Worm (Caenorhabditis elegans) whole organism, young adult: Measurements from ENCODE around the gene cutl-16.

Experiments
- B0019.2 ChIP-seq: fragments of 200-800 bp; sonication (Bioruptor generic); conservative IDR thresholded peaks from 2 replicates; pipeline ENCODE4 v1.3.6; 2022; ENCODE audit warnings: missing genetic modification reagents, missing genetic modification characterization, missing compliant biosample characterization
- B0261.1 ChIP-seq: sonication (generic microtip); optimal IDR thresholded peaks from 2 replicates; lab custom pipeline; 2016; ENCODE audit warnings: mild to moderate bottlenecking, missing genetic modification characterization, moderate library complexity, missing compliant biosample characterization
- C06A6.2 ChIP-seq: fragments of 200-800 bp; sonication (Bioruptor generic); conservative IDR thresholded peaks from 2 replicates; pipeline ENCODE4 v1.3.6; 2022; ENCODE audit warnings: missing genetic modification characterization, missing compliant biosample characterization
- F10E7.11 ChIP-seq: sonication (generic microtip); optimal IDR thresholded peaks from 2 replicates; lab custom pipeline; 2017; ENCODE audit warnings: mild to moderate bottlenecking, missing genetic modification characterization, moderate library complexity, missing compliant biosample characterization
- F33H1.4 ChIP-seq: fragments of 200-800 bp; sonication (Bioruptor generic); IDR thresholded peaks from 2 replicates; pipeline ENCODE4 v1.3.6; 2022; ENCODE audit warnings: missing genetic modification reagents, missing genetic modification characterization, missing compliant biosample characterization
- F52B5.7 ChIP-seq: sonication (generic microtip); optimal IDR thresholded peaks from 2 replicates; lab custom pipeline; 2016; ENCODE audit warnings: mild to moderate bottlenecking, missing genetic modification characterization, missing compliant biosample characterization
- F55B11.4 ChIP-seq: sonication (generic microtip); optimal IDR thresholded peaks from 2 replicates; lab custom pipeline; 2016; ENCODE audit warnings: missing compliant biosample characterization, missing genetic modification characterization, borderline replicate concordance; ENCODE audit not compliant: insufficient read depth
- Y56A3A.18 ChIP-seq: fragments of 200-800 bp; sonication (Bioruptor generic); IDR thresholded peaks from 2 replicates; pipeline ENCODE4 v1.3.6; 2022; ENCODE audit warnings: missing genetic modification reagents, missing genetic modification characterization, missing compliant biosample characterization
- aptf-2 ChIP-seq: fragments of 200-800 bp; sonication (Bioruptor generic); conservative IDR thresholded peaks from 2 replicates; pipeline ENCODE4 v1.3.6; 2022; ENCODE audit warnings: missing genetic modification reagents, missing genetic modification characterization, missing compliant biosample characterization
- aptf-3 ChIP-seq: fragments of 200-800 bp; sonication (Bioruptor generic); IDR thresholded peaks from 2 replicates; pipeline ENCODE4 v1.3.6; 2022; ENCODE audit warnings: missing genetic modification characterization, missing compliant biosample characterization
- ccch-3 ChIP-seq: fragments of 200-800 bp; sonication (Bioruptor generic); optimal IDR thresholded peaks from 2 replicates; lab custom pipeline; 2018; ENCODE audit warnings: mild to moderate bottlenecking, missing genetic modification characterization, missing compliant biosample characterization
- cebp-1 ChIP-seq, 2 experiments: fragments of 200-800 bp in 1 of 2; sonication (Bioruptor generic) in 1 of 2; sonication (generic microtip) in 1 of 2; IDR thresholded peaks in 1 of 2; optimal IDR thresholded peaks in 1 of 2; 2 replicates each; pipeline versions ENCODE4 v1.3.6 to Lab custom; 2017 to 2022; ENCODE audit warnings: missing compliant biosample characterization in 2 of 2, missing genetic modification characterization in 2 of 2, mild to moderate bottlenecking in 1 of 2, missing genetic modification reagents in 1 of 2, moderate library complexity in 1 of 2
- dpff-1 ChIP-seq: sonication (generic microtip); optimal IDR thresholded peaks from 2 replicates; lab custom pipeline; 2017; ENCODE audit warnings: mild to moderate bottlenecking, missing genetic modification characterization, missing compliant biosample characterization
- dpl-1 ChIP-seq: fragments of 150-350 bp; optimal IDR thresholded peaks from 2 replicates; lab custom pipeline; 2014; ENCODE audit warnings: missing biosample characterization, missing genetic modification reagents, missing genetic modification characterization
- egl-44 ChIP-seq: fragments of 200-800 bp; sonication (Bioruptor generic); IDR thresholded peaks from 2 replicates; pipeline ENCODE4 v1.3.6; 2022; ENCODE audit warnings: missing genetic modification reagents, missing genetic modification characterization, missing compliant biosample characterization
- egrh-3 ChIP-seq: fragments of 200-800 bp; sonication (Bioruptor generic); IDR thresholded peaks from 2 replicates; pipeline ENCODE4 v1.3.6; 2022; ENCODE audit warnings: missing genetic modification reagents, missing genetic modification characterization, missing compliant biosample characterization
- fkh-3 ChIP-seq: sonication (generic microtip); optimal IDR thresholded peaks from 2 replicates; lab custom pipeline; 2016; ENCODE audit warnings: mild to moderate bottlenecking, missing genetic modification characterization, missing compliant biosample characterization
- gei-17 ChIP-seq: fragments of 200-800 bp; sonication (Bioruptor generic); optimal IDR thresholded peaks from 2 replicates; lab custom pipeline; 2018; ENCODE audit warnings: mild to moderate bottlenecking, missing genetic modification characterization, missing compliant biosample characterization
- hrde-1 ChIP-seq: sonication (generic microtip); optimal IDR thresholded peaks from 2 replicates; lab custom pipeline; 2016; ENCODE audit warnings: missing genetic modification characterization, mild to moderate bottlenecking, missing compliant biosample characterization, moderate library complexity, missing genotype, missing genetic modification reagents, borderline replicate concordance
- let-607 ChIP-seq, 2 experiments: fragments of 200-800 bp in 1 of 2; sonication (Bioruptor generic) in 1 of 2; sonication (generic microtip) in 1 of 2; optimal IDR thresholded peaks; 2 replicates each; lab custom pipeline; 2016 to 2018; ENCODE audit warnings: mild to moderate bottlenecking in 2 of 2, missing compliant biosample characterization in 2 of 2, missing genetic modification characterization in 2 of 2, moderate library complexity in 2 of 2, missing genotype in 1 of 2
- lin-40 ChIP-seq: sonication (generic microtip); optimal IDR thresholded peaks from 2 replicates; lab custom pipeline; 2016; ENCODE audit warnings: missing genetic modification characterization, mild to moderate bottlenecking, missing compliant biosample characterization, missing genotype, missing genetic modification reagents
- lsy-27 ChIP-seq: sonication (generic microtip); optimal IDR thresholded peaks from 2 replicates; lab custom pipeline; 2017; ENCODE audit warnings: missing genetic modification characterization, mild to moderate bottlenecking, missing compliant biosample characterization, antibody characterized with exemption, missing genotype, borderline replicate concordance; ENCODE audit not compliant: insufficient read depth
- mes-4 ChIP-seq: sonication (generic microtip); optimal IDR thresholded peaks from 2 replicates; lab custom pipeline; 2016; ENCODE audit warnings: missing genotype, missing genetic modification characterization, missing compliant biosample characterization
- nfyb-1 ChIP-seq: fragments of 200-800 bp; sonication (Bioruptor generic); IDR thresholded peaks from 2 replicates; pipeline ENCODE4 v1.3.6; 2022; ENCODE audit warnings: missing genetic modification reagents, missing genetic modification characterization, missing compliant biosample characterization
- nhr-80 ChIP-seq: sonication (generic microtip); optimal IDR thresholded peaks from 2 replicates; lab custom pipeline; 2016; ENCODE audit warnings: missing genetic modification characterization, missing compliant biosample characterization
- repo-1 ChIP-seq: sonication (generic microtip); optimal IDR thresholded peaks from 2 replicates; lab custom pipeline; 2017; ENCODE audit warnings: mild to moderate bottlenecking, missing genetic modification characterization, missing compliant biosample characterization
- sdz-38 ChIP-seq: sonication (generic microtip); optimal IDR thresholded peaks from 2 replicates; lab custom pipeline; 2016; ENCODE audit warnings: missing genotype, missing genetic modification characterization, missing compliant biosample characterization
- snpc-4 ChIP-seq, 5 experiments: fragments of 150-350 bp in 1 of 5; sonication (generic microtip) in 4 of 5; optimal IDR thresholded peaks; 2 replicates each; lab custom pipeline; 2014 to 2018; ENCODE audit warnings: missing genetic modification characterization in 5 of 5, missing biosample characterization in 3 of 5, antibody characterized with exemption in 2 of 5, mild to moderate bottlenecking in 2 of 5, missing compliant biosample characterization in 2 of 5, missing genotype in 2 of 5, moderate library complexity in 2 of 5, missing genetic modification reagents in 1 of 5
- tbx-9 ChIP-seq: sonication (generic microtip); optimal IDR thresholded peaks from 2 replicates; lab custom pipeline; 2016; ENCODE audit warnings: borderline replicate concordance, missing genetic modification characterization, inconsistent platforms, missing compliant biosample characterization
- tlf-1 ChIP-seq: fragments of 200-800 bp; sonication (Bioruptor generic); optimal IDR thresholded peaks from 2 replicates; lab custom pipeline; 2018; ENCODE audit warnings: mild to moderate bottlenecking, missing genetic modification characterization, missing compliant biosample characterization
- ztf-18 ChIP-seq: sonication (generic microtip); optimal IDR thresholded peaks from 2 replicates; lab custom pipeline; 2016; ENCODE audit warnings: missing genotype, mild to moderate bottlenecking, missing genetic modification characterization, missing compliant biosample characterization
- ztf-25 ChIP-seq: fragments of 200-800 bp; sonication (Bioruptor generic); IDR thresholded peaks from 2 replicates; pipeline ENCODE4 v1.3.6; 2022; ENCODE audit warnings: missing genetic modification reagents, missing genetic modification characterization, missing compliant biosample characterization
- ztf-6 ChIP-seq: fragments of 200-800 bp; sonication (Bioruptor generic); IDR thresholded peaks from 2 replicates; pipeline ENCODE4 v1.3.6; 2022; ENCODE audit warnings: missing genetic modification reagents, missing genetic modification characterization, missing compliant biosample characterization

The cutl-16 gene

ce11 chrII:6422812-6423211, 18.4 kb upstream of the cutl-16 start, which contains the start of gene K03H9.3:
Gene K03H9.3, plus strand, starts transcription at chrII:6423112.
- TF ChIP-seq F33H1.4, result no peak
- TF ChIP-seq repo-1 (tag; lab: Kevin White, UChicago), result no peak
- no peak for TF ChIP-seq Y56A3A.18 (GFP tag; lab: Robert Waterston, UW)
- TF ChIP-seq B0019.2, result no peak
- no peak for TF ChIP-seq F10E7.11 (tag; lab: Kevin White, UChicago)

ce11 chrII:6425993-6426392, 15.2 kb upstream of the cutl-16 start, which contains the start of gene col-75:
Gene col-75, plus strand, starts transcription at chrII:6426293.
- TF ChIP-seq sdz-38 (no peak), ztf-18 (no peak), dpl-1 (GFP tag; lab: Kevin White, UChicago) (no peak), cebp-1 (GFP tag; IDR thresholded peaks at IDR 0.05; lab: Robert Waterston, UW) (no peak), cebp-1 (tag; optimal IDR thresholded peaks at IDR 0.05; lab: Kevin White, UChicago) (no peak), hrde-1 (no peak), B0261.1 (no peak), nfyb-1 (no peak), mes-4 (no peak), F52B5.7 (tag; lab: Kevin White, UChicago) (no peak), B0019.2 (no peak), lsy-27 (tag; lab: Kevin White, UChicago) (no peak), nhr-80 (no peak)

DNA sequence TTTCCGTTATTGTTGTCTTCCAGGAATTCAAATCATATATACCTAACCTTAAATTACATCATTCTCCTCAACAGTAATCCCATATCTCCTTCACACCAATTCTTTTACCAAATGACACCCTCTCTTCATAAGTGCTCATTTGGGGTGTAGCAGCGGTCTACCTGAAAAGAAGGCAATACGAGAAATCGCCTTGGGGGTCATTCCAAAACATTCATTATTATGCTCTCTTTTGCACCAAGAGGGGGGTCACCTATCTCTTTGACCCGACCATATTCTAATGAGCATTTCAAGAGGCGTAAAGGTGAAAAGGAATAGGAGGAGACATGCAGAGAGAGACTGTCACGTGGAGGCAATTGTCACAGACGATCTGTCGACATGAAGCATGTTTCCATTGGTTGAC, 4.4 kb upstream of the cutl-16 start:
- TF ChIP-seq ztf-6 (no peak), gei-17 (GFP tag; lab: Kevin White, UChicago) (no peak), ztf-25 (GFP tag; lab: Robert Waterston, UW) (no peak), F33H1.4 (no peak), lin-40 (tag; lab: Kevin White, UChicago) (no peak), snpc-4 (GFP tag; optimal IDR thresholded peaks at IDR 0.05; lab: Kevin White, UChicago) (no peak), snpc-4 (tag; optimal IDR thresholded peaks at IDR 0.05; lab: Kevin White, UChicago) (no peak), ccch-3 (GFP tag; lab: Kevin White, UChicago) (no peak), nfyb-1 (no peak)

DNA sequence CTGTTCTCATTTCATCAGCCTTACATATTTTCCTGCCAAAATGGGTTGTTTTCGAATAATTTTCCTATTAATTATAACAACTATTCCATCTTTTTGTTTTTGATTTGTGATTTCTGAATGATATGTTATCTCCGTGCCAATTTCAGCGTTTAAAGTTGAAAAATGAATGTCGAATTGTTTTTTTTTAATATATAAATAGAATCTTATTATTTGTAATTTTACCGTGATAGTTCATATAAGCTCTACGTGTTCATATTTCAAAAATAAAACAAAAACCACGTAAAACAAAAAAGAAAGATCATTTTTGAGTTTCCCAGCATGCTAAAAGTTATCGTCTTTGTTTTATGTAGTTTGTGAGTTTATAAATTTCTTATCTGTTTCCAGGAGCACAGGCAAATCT, 2.5 kb downstream of the cutl-16 start, which contains the start of gene K06A1.2:
Gene K06A1.2 (plus strand): TSS at position 301 of the 400 bp plus-strand sequence.
- TF ChIP-seq C06A6.2 (GFP tag; lab: Robert Waterston, UW), result no peak
- TF ChIP-seq ztf-18, result no peak
- no peak for TF ChIP-seq let-607 (tag; optimal IDR thresholded peaks at IDR 0.05; lab: Kevin White, UChicago)
- no peak for TF ChIP-seq ztf-25 (GFP tag; lab: Robert Waterston, UW)
- no peak for TF ChIP-seq tlf-1 (GFP tag; lab: Kevin White, UChicago)
- no peak for TF ChIP-seq tbx-9
- TF ChIP-seq ccch-3 (GFP tag; lab: Kevin White, UChicago), result no peak
- TF ChIP-seq F55B11.4, result no peak
- no peak for TF ChIP-seq gei-17 (GFP tag; lab: Kevin White, UChicago)
- no peak for TF ChIP-seq aptf-2 (GFP tag; lab: Robert Waterston, UW)
- TF ChIP-seq aptf-3, result no peak
- no peak for TF ChIP-seq ztf-6
- TF ChIP-seq egrh-3 (GFP tag; lab: Robert Waterston, UW), result no peak
- TF ChIP-seq fkh-3 (tag; lab: Kevin White, UChicago), result no peak
- TF ChIP-seq dpff-1 (tag; lab: Kevin White, UChicago), result no peak
- TF ChIP-seq egl-44, result no peak
